Worm (Caenorhabditis elegans) whole organism, L1 larva: ENCODE results near the gene pir-1.

ENCODE experiments used
- C04F5.9 ChIP-seq: sonication (generic microtip); optimal IDR thresholded peaks from 2 replicates; lab custom pipeline; 2016; ENCODE audit warnings: missing genetic modification characterization, missing compliant biosample characterization
- C16A3.4 ChIP-seq: fragments of 150-350 bp; optimal IDR thresholded peaks from 2 replicates; lab custom pipeline; 2014; ENCODE audit warnings: missing biosample characterization, missing genetic modification characterization
- C34B4.2 ChIP-seq: sonication (generic microtip); optimal IDR thresholded peaks from 2 replicates; lab custom pipeline; 2017; ENCODE audit warnings: mild to moderate bottlenecking, missing genetic modification characterization, missing compliant biosample characterization
- aha-1 ChIP-seq: fragments of 150-350 bp; optimal IDR thresholded peaks from 2 replicates; lab custom pipeline; 2014; ENCODE audit warnings: missing biosample characterization, missing genetic modification characterization
- aly-2 ChIP-seq: fragments of 150-350 bp; optimal IDR thresholded peaks from 2 replicates; lab custom pipeline; 2014; ENCODE audit warnings: missing biosample characterization, missing genetic modification characterization
- ama-1 ChIP-seq: fragments of 150-350 bp; optimal IDR thresholded peaks from 2 replicates; lab custom pipeline; 2014
- ceh-90 ChIP-seq: sonication (generic microtip); optimal IDR thresholded peaks from 2 replicates; lab custom pipeline; 2016; ENCODE audit warnings: missing genetic modification characterization, missing compliant biosample characterization
- dpl-1 ChIP-seq, 3 experiments: fragments of 150-350 bp in 2 of 3; sonication (generic microtip) in 1 of 3; optimal IDR thresholded peaks; 2 replicates each; lab custom pipeline; 2014 to 2017; ENCODE audit warnings: missing biosample characterization in 3 of 3, missing genetic modification characterization in 3 of 3, missing genetic modification reagents in 3 of 3
- dsc-1 ChIP-seq: sonication (generic microtip); optimal IDR thresholded peaks from 2 replicates; lab custom pipeline; 2016; ENCODE audit warnings: mild to moderate bottlenecking, missing genetic modification characterization, missing compliant biosample characterization
- egl-27 ChIP-seq, 2 experiments: fragments of 150-350 bp in 1 of 2; sonication (generic microtip); optimal IDR thresholded peaks; 3 replicates each; lab custom pipeline; 2017 to 2018; ENCODE audit warnings: missing biosample characterization in 2 of 2, missing genetic modification characterization in 2 of 2, missing genetic modification reagents in 2 of 2
- elt-3 ChIP-seq, 6 experiments: fragments of 150-350 bp in 1 of 6; sonication (generic microtip); optimal IDR thresholded peaks; 2 replicates each; lab custom pipeline; 2017 to 2018; ENCODE audit warnings: missing biosample characterization in 6 of 6, missing genetic modification characterization in 6 of 6, inconsistent platforms in 1 of 6
- fkh-10 ChIP-seq: sonication (generic microtip); optimal IDR thresholded peaks from 2 replicates; lab custom pipeline; 2017; ENCODE audit warnings: missing biosample characterization, missing genetic modification reagents, missing genetic modification characterization
- hlh-4 ChIP-seq: sonication (generic microtip); optimal IDR thresholded peaks from 2 replicates; lab custom pipeline; 2016; ENCODE audit warnings: mild to moderate bottlenecking, missing genetic modification characterization, missing compliant biosample characterization
- isw-1 ChIP-seq: fragments of 200-800 bp; sonication (Bioruptor generic); IDR thresholded peaks from 2 replicates; pipeline ENCODE4 v1.3.6; 2022; ENCODE audit warnings: missing genetic modification characterization, missing compliant biosample characterization
- jun-1 ChIP-seq: fragments of 150-350 bp; optimal IDR thresholded peaks from 2 replicates; lab custom pipeline; 2014; ENCODE audit warnings: missing biosample characterization, missing genetic modification reagents, missing genetic modification characterization
- lin-13 ChIP-seq: fragments of 150-350 bp; optimal IDR thresholded peaks from 2 replicates; lab custom pipeline; 2014; ENCODE audit warnings: missing biosample characterization, missing genetic modification reagents, missing genetic modification characterization
- lin-14 ChIP-seq: fragments of 200-800 bp; sonication (Bioruptor generic); optimal IDR thresholded peaks from 2 replicates; lab custom pipeline; 2018; ENCODE audit warnings: mild to moderate bottlenecking, missing genetic modification characterization, moderate library complexity, missing compliant biosample characterization
- lir-3 ChIP-seq: sonication (generic microtip); optimal IDR thresholded peaks from 2 replicates; lab custom pipeline; 2016; ENCODE audit warnings: mild to moderate bottlenecking, missing genetic modification characterization, moderate library complexity, missing compliant biosample characterization; ENCODE audit not compliant: poor library complexity
- lsy-2 ChIP-seq, 2 experiments: fragments of 150-350 bp; optimal IDR thresholded peaks; 2 replicates each; lab custom pipeline; 2014; ENCODE audit warnings: missing biosample characterization in 2 of 2, missing genetic modification characterization in 2 of 2
- mab-9 ChIP-seq: fragments of 200-800 bp; sonication (Bioruptor generic); IDR thresholded peaks from 2 replicates; pipeline ENCODE4 v1.3.6; 2022; ENCODE audit warnings: missing genetic modification reagents, missing genetic modification characterization, missing compliant biosample characterization
- mdl-1 ChIP-seq, 2 experiments: fragments of 150-350 bp; optimal IDR thresholded peaks; 2 replicates each; lab custom pipeline; 2014 to 2017; ENCODE audit warnings: missing biosample characterization in 2 of 2, missing genetic modification characterization in 2 of 2, inconsistent platforms in 1 of 2
- mef-2 ChIP-seq: fragments of 150-350 bp; optimal IDR thresholded peaks from 2 replicates; lab custom pipeline; 2014; ENCODE audit warnings: missing biosample characterization, missing genetic modification characterization
- mep-1 ChIP-seq: fragments of 150-350 bp; optimal IDR thresholded peaks from 2 replicates; lab custom pipeline; 2014; ENCODE audit warnings: missing biosample characterization, missing genetic modification characterization
- nhr-11 ChIP-seq: fragments of 150-350 bp; optimal IDR thresholded peaks from 2 replicates; lab custom pipeline; 2014; ENCODE audit warnings: missing biosample characterization, missing genetic modification characterization
- nhr-12 ChIP-seq: sonication (generic microtip); optimal IDR thresholded peaks from 2 replicates; lab custom pipeline; 2017; ENCODE audit warnings: missing biosample characterization, missing genetic modification characterization
- nhr-19 ChIP-seq: fragments of 200-800 bp; sonication (Bioruptor generic); conservative IDR thresholded peaks from 2 replicates; pipeline ENCODE4 v1.3.6; 2022; ENCODE audit warnings: missing genetic modification characterization, missing compliant biosample characterization
- nhr-20 ChIP-seq: sonication (generic microtip); optimal IDR thresholded peaks from 2 replicates; lab custom pipeline; 2016; ENCODE audit warnings: mild to moderate bottlenecking, missing genetic modification characterization, missing compliant biosample characterization
- nhr-237 ChIP-seq: fragments of 150-350 bp; optimal IDR thresholded peaks from 2 replicates; lab custom pipeline; 2014; ENCODE audit warnings: missing biosample characterization, missing genetic modification characterization
- nhr-28 ChIP-seq: fragments of 150-350 bp; optimal IDR thresholded peaks from 2 replicates; lab custom pipeline; 2014; ENCODE audit warnings: missing biosample characterization, missing genetic modification characterization
- nhr-47 ChIP-seq: sonication (generic microtip); optimal IDR thresholded peaks from 2 replicates; lab custom pipeline; 2016; ENCODE audit warnings: mild to moderate bottlenecking, missing genetic modification characterization, moderate library complexity, missing compliant biosample characterization
- nhr-76 ChIP-seq: sonication (generic microtip); optimal IDR thresholded peaks from 2 replicates; lab custom pipeline; 2017; ENCODE audit warnings: missing biosample characterization, missing genetic modification characterization
- nhr-77 ChIP-seq: fragments of 150-350 bp; optimal IDR thresholded peaks from 2 replicates; lab custom pipeline; 2014; ENCODE audit warnings: missing biosample characterization, missing genetic modification characterization
- nhr-84 ChIP-seq: sonication (generic microtip); optimal IDR thresholded peaks from 2 replicates; lab custom pipeline; 2017; ENCODE audit warnings: missing biosample characterization, missing genetic modification characterization
- nhr-85 ChIP-seq: sonication (generic microtip); peaks from one replicate; lab custom pipeline; 2016; ENCODE audit warnings: missing genetic modification characterization, inconsistent platforms, missing compliant biosample characterization
- nhr-90 ChIP-seq: sonication (generic microtip); optimal IDR thresholded peaks from 2 replicates; lab custom pipeline; 2016; ENCODE audit warnings: mild to moderate bottlenecking, missing genetic modification characterization, missing compliant biosample characterization; ENCODE audit not compliant: poor library complexity
- pag-3 ChIP-seq: sonication (generic microtip); optimal IDR thresholded peaks from 2 replicates; lab custom pipeline; 2017; ENCODE audit warnings: missing genetic modification characterization, mild to moderate bottlenecking, missing compliant biosample characterization, antibody characterized with exemption, borderline replicate concordance; ENCODE audit not compliant: insufficient read depth
- pax-3 ChIP-seq: fragments of 200-800 bp; sonication (Bioruptor generic); optimal IDR thresholded peaks from 2 replicates; lab custom pipeline; 2018; ENCODE audit warnings: mild to moderate bottlenecking, missing genetic modification characterization, moderate library complexity, missing compliant biosample characterization
- pqm-1 ChIP-seq: sonication (generic microtip); optimal IDR thresholded peaks from 3 replicates; lab custom pipeline; 2017; ENCODE audit warnings: missing biosample characterization, missing genetic modification characterization
- rnt-1 ChIP-seq: sonication (generic microtip); optimal IDR thresholded peaks from 2 replicates; lab custom pipeline; 2016; ENCODE audit warnings: mild to moderate bottlenecking, missing genetic modification characterization, moderate library complexity, missing compliant biosample characterization
- sox-4 ChIP-seq: sonication (generic microtip); optimal IDR thresholded peaks from 2 replicates; lab custom pipeline; 2016; ENCODE audit warnings: missing genetic modification characterization, missing compliant biosample characterization
- sptf-1 ChIP-seq: fragments of 150-350 bp; optimal IDR thresholded peaks from 2 replicates; lab custom pipeline; 2014; ENCODE audit warnings: missing biosample characterization, missing genetic modification characterization
- tbx-2 ChIP-seq: sonication (generic microtip); optimal IDR thresholded peaks from 2 replicates; lab custom pipeline; 2016; ENCODE audit warnings: missing genetic modification characterization, missing compliant biosample characterization
- unc-130 ChIP-seq: fragments of 150-350 bp; optimal IDR thresholded peaks from 2 replicates; lab custom pipeline; 2017; ENCODE audit warnings: missing biosample characterization, missing genetic modification characterization, inconsistent platforms
- unc-30 ChIP-seq: sonication (generic microtip); optimal IDR thresholded peaks from 2 replicates; lab custom pipeline; 2017; ENCODE audit warnings: missing biosample characterization, missing genetic modification characterization
- unc-98 ChIP-seq: fragments of 200-800 bp; sonication (Bioruptor generic); IDR thresholded peaks from 2 replicates; pipeline ENCODE4 v1.3.6; 2022; ENCODE audit warnings: missing genetic modification characterization, missing compliant biosample characterization
- xbp-1 ChIP-seq: sonication (generic microtip); optimal IDR thresholded peaks from 2 replicates; lab custom pipeline; 2016; ENCODE audit warnings: missing genetic modification characterization, missing compliant biosample characterization
- zag-1 ChIP-seq: fragments of 150-350 bp; optimal IDR thresholded peaks from 2 replicates; lab custom pipeline; 2014; ENCODE audit warnings: missing biosample characterization, missing genetic modification characterization
- ztf-4 ChIP-seq: fragments of 150-350 bp; optimal IDR thresholded peaks from 2 replicates; lab custom pipeline; 2014; ENCODE audit warnings: missing biosample characterization, missing genetic modification characterization

Gene pir-1

DNA sequence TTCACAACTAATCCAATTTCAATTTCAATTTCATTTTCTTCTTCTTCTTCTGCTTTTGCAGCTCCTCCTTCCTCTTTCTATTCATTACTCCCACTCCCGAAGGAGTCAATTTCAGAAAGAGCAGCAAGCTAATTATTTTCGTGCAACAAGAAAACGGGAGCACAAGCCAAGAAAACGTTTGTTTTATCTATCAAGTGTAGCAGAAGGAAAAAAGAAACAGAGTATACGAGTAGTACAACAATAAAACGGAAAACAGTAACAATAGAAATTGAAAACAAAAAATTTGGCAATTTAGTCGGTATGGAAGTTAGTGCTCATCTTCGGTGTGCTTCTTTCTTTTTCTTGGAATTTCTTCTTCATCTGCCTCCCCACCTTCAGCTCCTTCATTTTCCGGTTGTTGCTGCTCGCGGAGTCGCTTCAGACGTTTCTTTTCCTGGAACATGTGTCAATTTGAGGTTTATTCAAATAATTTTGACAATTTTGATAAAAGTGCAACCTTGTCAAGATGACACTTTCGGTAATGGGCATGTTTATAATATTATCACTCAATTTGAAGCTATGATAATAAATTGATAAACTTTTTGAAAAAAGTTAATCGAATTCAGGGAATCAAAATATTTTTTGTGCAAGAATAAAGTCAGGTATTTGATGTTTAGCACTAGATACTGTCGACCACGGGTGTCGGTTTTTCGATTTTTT, 11.2 kb upstream of the pir-1 start, which contains the start of gene W07A12.8:
Gene W07A12.8, minus strand, starts transcription at position 51 of the 699 bp plus-strand sequence.
- TF ChIP-seq mef-2 (tag; lab: Kevin White, UChicago), result no peak
- TF ChIP-seq C34B4.2 (tag; lab: Kevin White, UChicago), result no peak
- no peak for TF ChIP-seq nhr-28 (tag; lab: Kevin White, UChicago)
- no peak for TF ChIP-seq nhr-90
- no peak for TF ChIP-seq pax-3 (tag; lab: Kevin White, UChicago)
- no peak for TF ChIP-seq nhr-12 (tag; lab: Kevin White, UChicago)
- no peak for TF ChIP-seq mab-9 (GFP tag; lab: Robert Waterston, UW)
- TF ChIP-seq lin-13 (GFP tag; lab: Kevin White, UChicago), result no peak

ce11 chrII:9167730-9168129, 9.4 kb upstream of the pir-1 start, which contains the start of gene T23G7.3:
Gene T23G7.3, minus strand, starts transcription at chrII:9167830.
- no peak for TF ChIP-seq unc-130
- no peak for TF ChIP-seq sptf-1 (tag; lab: Kevin White, UChicago)
- TF ChIP-seq ztf-4 (tag; lab: Kevin White, UChicago), result no peak
- no peak for TF ChIP-seq dpl-1 (GFP tag; optimal IDR thresholded peaks at IDR 0.05; lab: Kevin White, UChicago)
- TF ChIP-seq elt-3 (tag; optimal IDR thresholded peaks at IDR 0.05; lab: Kevin White, UChicago), result no peak
- no peak for TF ChIP-seq nhr-20 (tag; lab: Kevin White, UChicago)
- TF ChIP-seq hlh-4, result no peak
- TF ChIP-seq pag-3 (tag; lab: Kevin White, UChicago), result no peak

ce11 chrII:9169450-9169960, 7.6 kb upstream of the pir-1 start, which contains the start of gene dpl-1:
Gene dpl-1, plus strand, starts transcription at chrII:9169910.
- TF ChIP-seq nhr-76 (tag; lab: Kevin White, UChicago) (no peak), nhr-19 (no peak), ama-1 (no peak), mep-1 (tag; lab: Kevin White, UChicago) (peak; percentile 32), nhr-237 (tag; lab: Kevin White, UChicago) (no peak), mdl-1 (tag; optimal IDR thresholded peaks at IDR 0.05; lab: Kevin White, UChicago) (peak in 1 of 2 experiments; percentile 44), jun-1 (tag; lab: Kevin White, UChicago) (no peak), tbx-2 (peak; percentile 34), fkh-10 (GFP tag; lab: Kevin White, UChicago) (no peak), isw-1 (no peak), nhr-85 (tag; lab: Kevin White, UChicago) (peak; percentile 49), lir-3 (tag; lab: Kevin White, UChicago) (no peak), sox-4 (no peak), aha-1 (tag; lab: Kevin White, UChicago) (no peak), aly-2 (tag; lab: Kevin White, UChicago) (no peak), nhr-11 (tag; lab: Kevin White, UChicago) (no peak), nhr-77 (tag; lab: Kevin White, UChicago) (no peak), egl-27 (tag; optimal IDR thresholded peaks at IDR 0.05; lab: Kevin White, UChicago) (no peak), nhr-12 (tag; lab: Kevin White, UChicago) (no peak), ceh-90 (tag; lab: Kevin White, UChicago) (no peak), C04F5.9 (tag; lab: Kevin White, UChicago) (no peak), dsc-1 (no peak), xbp-1 (tag; lab: Kevin White, UChicago) (peak; percentile 23), C16A3.4 (tag; lab: Kevin White, UChicago) (peak; percentile 59), nhr-47 (peak; percentile 19), lin-14 (GFP tag; lab: Kevin White, UChicago) (no peak), nhr-84 (tag; lab: Kevin White, UChicago) (no peak), unc-30 (tag; lab: Kevin White, UChicago) (no peak), unc-98 (GFP tag; lab: Robert Waterston, UW) (no peak), zag-1 (tag; lab: Kevin White, UChicago) (no peak), C34B4.2 (tag; lab: Kevin White, UChicago) (no peak), lsy-2 (tag; optimal IDR thresholded peaks at IDR 0.05; lab: Kevin White, UChicago) (peak in 1 of 2 experiments; percentile 77), pqm-1 (tag; lab: Kevin White, UChicago) (no peak), unc-130 (peak; percentile 40), rnt-1 (peak; percentile 5), nhr-20 (tag; lab: Kevin White, UChicago) (peak; percentile 10), ztf-4 (tag; lab: Kevin White, UChicago) (no peak)
